Fruit fly (Drosophila melanogaster) whole organism, embryonic: ENCODE results near the gene CG5665.

Experiments used
- Ada2b ChIP-seq: fragments of 200-800 bp; sonication (Bioruptor generic); IDR thresholded peaks from 2 replicates; pipeline ENCODE4 v1.3.6; 2022; ENCODE audit warnings: missing biosample characterization, missing genetic modification characterization
- Aef1 ChIP-seq: fragments of 200-800 bp; sonication (Bioruptor generic); IDR thresholded peaks from 3 replicates; pipeline ENCODE4 v1.3.6; 2022; ENCODE audit warnings: missing biosample characterization, missing genetic modification characterization
- Atf6 ChIP-seq: fragments of 200-800 bp; sonication (Bioruptor generic); IDR thresholded peaks from 2 replicates; pipeline ENCODE4 v1.3.6; 2022; ENCODE audit warnings: missing biosample characterization, missing genetic modification characterization
- CG10959 ChIP-seq: fragments of 200-800 bp; sonication (Bioruptor generic); IDR thresholded peaks from 2 replicates; pipeline ENCODE4 v1.3.6; 2022; ENCODE audit warnings: missing biosample characterization, missing genetic modification characterization
- CG11696 ChIP-seq: fragments of 200-800 bp; sonication (Bioruptor generic); IDR thresholded peaks from 2 replicates; pipeline ENCODE4 v1.3.6; 2022; ENCODE audit warnings: missing biosample characterization, missing genetic modification characterization
- CG13624 ChIP-seq: fragments of 200-800 bp; sonication (Bioruptor generic); optimal IDR thresholded peaks from 2 replicates; lab custom pipeline; 2016; ENCODE audit warnings: missing biosample characterization, missing genetic modification characterization
- CG1529 ChIP-seq: fragments of 200-800 bp; sonication (Bioruptor generic); optimal IDR thresholded peaks from 3 replicates; lab custom pipeline; 2018; ENCODE audit warnings: missing biosample characterization, missing genetic modification characterization
- CG15514 ChIP-seq: fragments of 200-800 bp; sonication (Bioruptor generic); optimal IDR thresholded peaks from 3 replicates; lab custom pipeline; 2017; ENCODE audit warnings: missing biosample characterization, missing genetic modification characterization, mild to moderate bottlenecking, moderate library complexity, missing genetic modification reagents
- CG16815 ChIP-seq: fragments of 200-800 bp; sonication (Bioruptor generic); optimal IDR thresholded peaks from 3 replicates; lab custom pipeline; 2017; ENCODE audit warnings: missing biosample characterization, mild to moderate bottlenecking, missing genetic modification characterization
- CG17361 ChIP-seq: fragments of 200-800 bp; sonication (Bioruptor generic); IDR thresholded peaks from 3 replicates; pipeline ENCODE4 v1.3.6; 2022; ENCODE audit warnings: missing biosample characterization, missing genetic modification characterization
- CG17385 ChIP-seq: fragments of 200-800 bp; sonication (Bioruptor generic); optimal IDR thresholded peaks from 3 replicates; lab custom pipeline; 2018; ENCODE audit warnings: missing biosample characterization, mild to moderate bottlenecking, missing genetic modification characterization
- CG17829 ChIP-seq: fragments of 200-800 bp; optimal IDR thresholded peaks from 2 replicates; lab custom pipeline; 2019; ENCODE audit warnings: missing biosample characterization, mild to moderate bottlenecking, missing genetic modification characterization, moderate library complexity
- CG1832 ChIP-seq: fragments of 200-800 bp; sonication (Bioruptor generic); optimal IDR thresholded peaks from 2 replicates; lab custom pipeline; 2017; ENCODE audit warnings: missing biosample characterization, mild to moderate bottlenecking, missing genetic modification characterization, inconsistent platforms
- CG33213 ChIP-seq: fragments of 200-800 bp; sonication (Bioruptor generic); optimal IDR thresholded peaks from 3 replicates; lab custom pipeline; 2016; ENCODE audit warnings: missing biosample characterization, missing genetic modification characterization
- CG3726 ChIP-seq: fragments of 200-800 bp; sonication (Bioruptor generic); IDR thresholded peaks from 3 replicates; pipeline ENCODE4, ENCODE4 v1.3.6; 2022; ENCODE audit warnings: missing biosample characterization, missing genetic modification characterization
- CG4854 ChIP-seq: fragments of 200-800 bp; sonication (Bioruptor generic); optimal IDR thresholded peaks from 2 replicates; lab custom pipeline; 2016; ENCODE audit warnings: missing biosample characterization, missing genetic modification characterization, inconsistent platforms
- CG6175 ChIP-seq: fragments of 200-800 bp; sonication (Bioruptor generic); IDR thresholded peaks from 3 replicates; pipeline ENCODE4 v1.3.6; 2022; ENCODE audit warnings: missing biosample characterization, missing genetic modification characterization
- CG7372 ChIP-seq: fragments of 200-800 bp; sonication (Bioruptor generic); IDR thresholded peaks from 2 replicates; pipeline ENCODE4 v1.3.6; 2022; ENCODE audit warnings: missing biosample characterization, missing genetic modification characterization
- CG7928 ChIP-seq: fragments of 200-800 bp; sonication (Bioruptor generic); optimal IDR thresholded peaks from 2 replicates; lab custom pipeline; 2017; ENCODE audit warnings: missing biosample characterization, mild to moderate bottlenecking, missing genetic modification characterization
- CG8359 ChIP-seq: fragments of 200-800 bp; sonication (Bioruptor generic); optimal IDR thresholded peaks from 2 replicates; lab custom pipeline; 2017; ENCODE audit warnings: missing biosample characterization, mild to moderate bottlenecking, missing genetic modification characterization, borderline replicate concordance
- D19A ChIP-seq: fragments of 200-800 bp; optimal IDR thresholded peaks from 3 replicates; lab custom pipeline; 2019; ENCODE audit warnings: missing biosample characterization, mild to moderate bottlenecking, missing genetic modification characterization, moderate library complexity
- Dek ChIP-seq: fragments of 200-800 bp; sonication (Bioruptor generic); optimal IDR thresholded peaks from 3 replicates; lab custom pipeline; 2019; ENCODE audit warnings: missing biosample characterization, mild to moderate bottlenecking, missing genetic modification characterization, moderate library complexity
- Dp ChIP-seq: fragments of 200-800 bp; sonication (Bioruptor generic); optimal IDR thresholded peaks from 2 replicates; lab custom pipeline; 2018; ENCODE audit warnings: missing biosample characterization, mild to moderate bottlenecking, missing genetic modification characterization, moderate library complexity
- E2f2 ChIP-seq: fragments of 200-800 bp; sonication (Bioruptor generic); IDR thresholded peaks from 2 replicates; pipeline ENCODE4 v1.3.6; 2022; ENCODE audit warnings: missing biosample characterization, missing genetic modification characterization
- Ets65A ChIP-seq: fragments of 200-800 bp; sonication (Bioruptor generic); peaks from one replicate; lab custom pipeline; 2016; ENCODE audit warnings: missing biosample characterization, missing genetic modification characterization
- HLHmδ ChIP-seq: fragments of 200-800 bp; sonication (Bioruptor generic); optimal IDR thresholded peaks from 2 replicates; lab custom pipeline; 2018; ENCODE audit warnings: missing biosample characterization, mild to moderate bottlenecking, missing genetic modification characterization, moderate library complexity
- Med ChIP-seq: fragments of 200-800 bp; sonication (Bioruptor generic); peaks from one replicate; lab custom pipeline; 2016; ENCODE audit warnings: missing biosample characterization, missing genetic modification characterization, mild to moderate bottlenecking, inconsistent platforms, moderate library complexity
- NK7.1 ChIP-seq: fragments of 200-800 bp; sonication (Bioruptor generic); optimal IDR thresholded peaks from 3 replicates; lab custom pipeline; 2016; ENCODE audit warnings: missing biosample characterization, missing genetic modification characterization
- Nf-YB ChIP-seq: fragments of 200-800 bp; sonication (Bioruptor generic); optimal IDR thresholded peaks from 3 replicates; lab custom pipeline; 2019; ENCODE audit warnings: missing biosample characterization, mild to moderate bottlenecking, missing genetic modification characterization, moderate library complexity
- Pdp1 ChIP-seq, 2 experiments: fragments of 200-800 bp; sonication (Bioruptor generic); optimal IDR thresholded peaks; 3 replicates each; lab custom pipeline; 2016; ENCODE audit warnings: missing biosample characterization in 2 of 2, missing genetic modification characterization in 2 of 2, mild to moderate bottlenecking in 1 of 2, moderate library complexity in 1 of 2
- Poxn ChIP-seq: fragments of 200-800 bp; sonication (Bioruptor generic); IDR thresholded peaks from 2 replicates; pipeline ENCODE4 v1.3.6; 2022; ENCODE audit warnings: missing biosample characterization, missing genetic modification characterization
- btn ChIP-seq: fragments of 200-800 bp; sonication (Bioruptor generic); optimal IDR thresholded peaks from 2 replicates; lab custom pipeline; 2016; ENCODE audit warnings: missing biosample characterization, missing genetic modification characterization
- cad ChIP-seq: fragments of >200 bp; optimal IDR thresholded peaks from 2 replicates; lab custom pipeline; 2017; ENCODE audit warnings: missing biosample characterization, missing genetic modification characterization
- caup ChIP-seq: fragments of 200-800 bp; sonication (Bioruptor generic); optimal IDR thresholded peaks from 3 replicates; lab custom pipeline; 2017; ENCODE audit warnings: missing biosample characterization, mild to moderate bottlenecking, missing genetic modification characterization, moderate library complexity; ENCODE audit not compliant: severe bottlenecking
- cg ChIP-seq: fragments of 200-800 bp; sonication (Bioruptor generic); optimal IDR thresholded peaks from 3 replicates; lab custom pipeline; 2019; ENCODE audit warnings: missing biosample characterization, mild to moderate bottlenecking, missing genetic modification characterization, moderate library complexity
- chif ChIP-seq, 2 experiments: fragments of 200-800 bp; sonication (Bioruptor generic); optimal IDR thresholded peaks; 3 replicates each; lab custom pipeline; 2016; ENCODE audit warnings: missing biosample characterization in 2 of 2, missing genetic modification characterization in 2 of 2
- crp ChIP-seq, 2 experiments: fragments of 200-800 bp; sonication (Bioruptor generic); optimal IDR thresholded peaks; 2 replicates in 1 of 2; 3 replicates in 1 of 2; lab custom pipeline; 2017; ENCODE audit warnings: missing biosample characterization in 2 of 2, missing genetic modification characterization in 2 of 2, mild to moderate bottlenecking in 1 of 2, moderate library complexity in 1 of 2
- ems ChIP-seq: fragments of 200-800 bp; sonication (Bioruptor generic); optimal IDR thresholded peaks from 3 replicates; lab custom pipeline; 2016; ENCODE audit warnings: missing biosample characterization, missing genetic modification characterization
- grn ChIP-seq: fragments of 200-800 bp; sonication (Bioruptor generic); optimal IDR thresholded peaks from 3 replicates; lab custom pipeline; 2017; ENCODE audit warnings: missing biosample characterization, missing genetic modification characterization
- inv ChIP-seq: fragments of 200-800 bp; sonication (Bioruptor generic); IDR thresholded peaks from 2 replicates; pipeline ENCODE4 v1.3.6; 2022; ENCODE audit warnings: missing biosample characterization, missing genetic modification characterization; ENCODE audit not compliant: partially characterized antibody
- kni ChIP-seq: fragments of 200-800 bp; sonication (Bioruptor generic); optimal IDR thresholded peaks from 3 replicates; lab custom pipeline; 2017; ENCODE audit warnings: mild to moderate bottlenecking, missing biosample characterization, missing genetic modification reagents, missing genetic modification characterization
- lilli ChIP-seq: fragments of 200-800 bp; sonication (Bioruptor generic); optimal IDR thresholded peaks from 3 replicates; lab custom pipeline; 2016; ENCODE audit warnings: missing biosample characterization, missing genetic modification characterization
- nerfin-1 ChIP-seq: fragments of 200-800 bp; sonication (Bioruptor generic); optimal IDR thresholded peaks from 3 replicates; lab custom pipeline; 2019; ENCODE audit warnings: missing biosample characterization, mild to moderate bottlenecking, missing genetic modification characterization, moderate library complexity
- nmo ChIP-seq: fragments of 200-800 bp; sonication (Bioruptor generic); optimal IDR thresholded peaks from 2 replicates; lab custom pipeline; 2018; ENCODE audit warnings: missing biosample characterization, mild to moderate bottlenecking, missing genetic modification characterization, moderate library complexity
- otp ChIP-seq: fragments of 200-800 bp; sonication (Bioruptor generic); IDR thresholded peaks from 3 replicates; pipeline ENCODE4, ENCODE4 v1.3.6; 2022; ENCODE audit warnings: missing biosample characterization, missing genetic modification characterization
- sens-2 ChIP-seq: fragments of 200-800 bp; sonication (Bioruptor generic); IDR thresholded peaks from 2 replicates; pipeline ENCODE4 v1.3.6; 2022; ENCODE audit warnings: missing biosample characterization, missing genetic modification characterization
- tin ChIP-seq: fragments of 200-800 bp; sonication (Bioruptor generic); optimal IDR thresholded peaks from 3 replicates; lab custom pipeline; 2016; ENCODE audit warnings: missing biosample characterization, missing genetic modification characterization
- yki ChIP-seq: fragments of >200 bp; optimal IDR thresholded peaks from 3 replicates; lab custom pipeline; 2018
- zen ChIP-seq: fragments of 200-800 bp; sonication (Bioruptor generic); optimal IDR thresholded peaks from 3 replicates; lab custom pipeline; 2018; ENCODE audit warnings: missing biosample characterization, mild to moderate bottlenecking, missing genetic modification characterization, moderate library complexity

The CG5665 gene

DNA sequence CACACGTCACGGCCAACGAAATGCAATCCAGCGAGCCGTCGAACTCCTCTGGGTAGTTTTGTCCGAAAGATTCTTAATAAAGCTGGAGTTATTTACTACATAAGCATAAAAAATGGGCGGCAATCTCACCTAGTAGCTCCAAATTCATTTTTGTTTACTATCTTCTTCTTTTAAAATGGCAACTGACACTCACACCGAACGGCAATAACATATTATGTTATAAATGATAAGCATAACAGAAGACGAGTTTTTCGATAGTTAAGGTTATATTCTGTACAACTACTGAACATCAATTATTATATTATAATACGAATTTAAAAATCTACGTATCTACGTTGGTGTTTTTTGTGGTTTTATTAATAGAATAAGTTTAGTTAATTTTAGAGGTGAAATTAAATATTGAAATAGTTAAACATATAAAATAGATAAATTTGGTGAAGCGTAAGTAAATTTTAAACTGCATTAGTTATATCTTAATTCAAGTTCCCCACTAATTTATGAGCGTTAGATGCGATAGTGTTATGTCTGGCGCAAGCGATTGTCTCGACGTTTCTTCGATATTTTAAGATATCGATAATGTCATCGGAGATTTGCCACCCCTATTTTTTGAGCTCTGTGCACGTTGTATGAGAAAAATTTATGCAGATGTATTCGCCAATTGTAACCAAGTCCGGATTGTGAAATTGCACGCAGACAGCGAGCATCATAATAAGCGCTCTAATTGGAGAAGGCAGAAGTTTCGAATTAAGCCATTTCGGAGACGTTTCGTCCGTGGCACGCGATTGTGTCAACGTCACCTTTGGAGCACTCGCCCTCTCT, 10.3 kb upstream of the CG5665 start, which contains the start of the genes Rbbp5 and eRF1 (continued):
- TF ChIP-seq cad (GFP tag; lab: Kevin White, UChicago) (no peak), btn (GFP tag; lab: Kevin White, UChicago) (no peak), sens-2 (no peak), Dp (GFP tag; lab: Kevin White, UChicago) (peak; percentile 2), D19A (tag; lab: Kevin White, UChicago) (no peak), CG4854 (GFP tag; lab: Kevin White, UChicago) (peak; percentile 26), yki (no peak), CG1529 (peak; percentile 12), caup (peak; percentile 66), E2f2 (GFP tag; lab: Robert Waterston, UW) (peak; percentile 24; the same call in 1 of the 2 replicates), CG17361 (GFP tag; lab: Robert Waterston, UW) (peak; percentile 86), Aef1 (GFP tag; lab: Robert Waterston, UW) (peak; percentile 88), ems (GFP tag; lab: Kevin White, UChicago) (peak; percentile 58), Ada2b (peak; percentile 57; the same call in 1 of the 2 replicates), tin (GFP tag; lab: Kevin White, UChicago) (peak; percentile 82), CG33213 (GFP tag; lab: Kevin White, UChicago) (peak; percentile 51), CG6175 (GFP tag; lab: Robert Waterston, UW) (no peak), CG13624 (GFP tag; lab: Kevin White, UChicago) (peak; percentile 68), NK7.1 (no peak), grn (no peak), inv (GFP tag; lab: Robert Waterston, UW) (peak; percentile 92), lilli (GFP tag; lab: Kevin White, UChicago) (peak; percentile 84), zen (tag; lab: Kevin White, UChicago) (peak; percentile 79), CG7928 (GFP tag; lab: Kevin White, UChicago) (peak; percentile 19), Med (GFP tag; lab: Kevin White, UChicago) (peak; percentile 92), CG16815 (peak; percentile 58), Pdp1 (GFP tag; optimal IDR thresholded peaks at IDR 0.05; lab: Kevin White, UChicago) (peak; percentile 53 to 61), Dek (tag; lab: Kevin White, UChicago) (peak; percentile 72), nmo (GFP tag; lab: Kevin White, UChicago) (peak; percentile 85), Nf-YB (GFP tag; lab: Kevin White, UChicago) (peak; percentile 44), otp (GFP tag; lab: Robert Waterston, UW) (peak; percentile 66; the same call in 2 of the 3 replicates), chif (GFP tag; optimal IDR thresholded peaks at IDR 0.05; lab: Kevin White, UChicago) (peak; percentile 42 to 62), Poxn (GFP tag; lab: Robert Waterston, UW) (no peak), cg (GFP tag; lab: Kevin White, UChicago) (no peak), CG10959 (no peak; the same call in 1 of the 2 replicates), CG15514 (GFP tag; lab: Kevin White, UChicago) (peak; percentile 72), crp (GFP tag; optimal IDR thresholded peaks at IDR 0.05; lab: Kevin White, UChicago) (peak in 1 of 2 experiments; percentile 17), Atf6 (GFP tag; lab: Robert Waterston, UW) (peak; percentile 65), HLHmδ (GFP tag; lab: Kevin White, UChicago) (no peak), CG3726 (GFP tag; lab: Robert Waterston, UW) (peak; percentile 59; the same call in 1 of the 3 replicates), CG17385 (GFP tag; lab: Kevin White, UChicago) (peak; percentile 95), CG17829 (peak; percentile 79), CG11696 (GFP tag; lab: Robert Waterston, UW) (0 out of 2 replicates have a peak, but pooled peaks have one; percentile 22), CG7372 (peak; percentile 82), nerfin-1 (peak; percentile 17), CG1832 (GFP tag; lab: Kevin White, UChicago) (no peak), Ets65A (peak; percentile 96), CG8359 (no peak), kni (no peak)
